Fruit fly (Drosophila melanogaster): ENCODE measurements around the gene CG14974.
A peak's percentile ranks its signal among the peaks of the same experiment; 100 is the strongest.

Gene CG14974

DNA sequence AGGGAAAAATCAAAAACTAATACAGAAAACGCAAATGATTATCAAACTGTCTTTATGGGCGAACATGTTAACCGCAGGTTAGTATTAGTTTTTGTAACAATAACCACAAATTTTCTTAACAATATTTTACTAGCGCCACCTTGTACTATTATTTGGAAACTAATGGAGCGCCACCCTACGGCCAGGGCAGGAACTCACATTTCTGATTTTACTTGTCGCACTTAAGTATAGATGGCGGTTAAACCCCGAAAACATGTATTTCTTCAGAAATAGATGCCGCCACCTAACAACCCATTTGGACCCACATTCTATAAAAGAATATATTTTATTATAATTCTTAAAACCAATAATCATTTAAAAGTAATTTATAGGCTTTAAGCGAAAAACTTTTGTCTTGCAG, 4.5 kb downstream of the CG14974 start (continued):
- TF ChIP-seq Hey (tag; optimal IDR thresholded peaks at IDR 0.05) (no peak), peb (GFP tag; IDR thresholded peaks at IDR 0.05) (peak; percentile 59; the same call in 1 of the 2 replicates), Atf3 (GFP tag; optimal IDR thresholded peaks at IDR 0.05) (peak; percentile 65), Mrtf (GFP tag; IDR thresholded peaks at IDR 0.05) (peak; percentile 84), Doc2 (GFP tag; IDR thresholded peaks at IDR 0.05) (no peak), sim (GFP tag; IDR thresholded peaks at IDR 0.05) (no peak), CG6683 (GFP tag; optimal IDR thresholded peaks at IDR 0.05) (no peak), CG11456 (GFP tag; IDR thresholded peaks at IDR 0.05) (peak; percentile 98), cg (GFP tag; optimal IDR thresholded peaks at IDR 0.05) (no peak), CG8478 (optimal IDR thresholded peaks at IDR 0.05) (no peak), CG18262 (tag; optimal IDR thresholded peaks at IDR 0.05) (peak; percentile 73), Hsf (GFP tag; optimal IDR thresholded peaks at IDR 0.05) (peak; percentile 90), ab (GFP tag; optimal IDR thresholded peaks at IDR 0.05) (peak; percentile 49), ranshi (GFP tag; IDR thresholded peaks at IDR 0.05) (peak; percentile 51; the same call in 1 of the 2 replicates), Mad (GFP tag; optimal IDR thresholded peaks at IDR 0.05) (peak; percentile 83), Sry-β (GFP tag; optimal IDR thresholded peaks at IDR 0.05) (no peak), so (GFP tag; IDR thresholded peaks at IDR 0.05) (no peak), lbe (GFP tag; optimal IDR thresholded peaks at IDR 0.05) (peak; percentile 8), insv (GFP tag; optimal IDR thresholded peaks at IDR 0.05) (peak in 1 of 2 experiments; percentile 84), CG10147 (GFP tag; optimal IDR thresholded peaks at IDR 0.05) (peak; percentile 12), CG2875 (GFP tag; optimal IDR thresholded peaks at IDR 0.05) (peak; percentile 60), org-1 (GFP tag; optimal IDR thresholded peaks at IDR 0.05) (peak; percentile 38), CG14710 (tag; optimal IDR thresholded peaks at IDR 0.05) (no peak), CG7839 (tag; optimal IDR thresholded peaks at IDR 0.05) (peak; percentile 80), CG43689 (GFP tag; IDR thresholded peaks at IDR 0.05) (peak; percentile 28; the same call in 1 of the 2 replicates), CG5180 (GFP tag; optimal IDR thresholded peaks at IDR 0.05) (no peak), Lhr (GFP tag; optimal IDR thresholded peaks at IDR 0.05) (peak; percentile 91), CG10462 (GFP tag; optimal IDR thresholded peaks at IDR 0.05) (peak; percentile 48), pnt (GFP tag; optimal IDR thresholded peaks at IDR 0.05) (peak; percentile 88), h (optimal IDR thresholded peaks at IDR 0.05) (no peak), knrl (GFP tag; IDR thresholded peaks at IDR 0.05; ENCODE audit: partially characterized antibody) (peak; percentile 51; the same call in 1 of the 3 replicates), hth (optimal IDR thresholded peaks at IDR 0.05) (no peak), B-H2 (GFP tag; optimal IDR thresholded peaks at IDR 0.05) (peak; percentile 75), salm (tag; optimal IDR thresholded peaks at IDR 0.05) (no peak), grau (tag; optimal IDR thresholded peaks at IDR 0.05) (peak; percentile 83), Hmx (GFP tag; optimal IDR thresholded peaks at IDR 0.05) (peak; percentile 15), CG16863 (GFP tag; optimal IDR thresholded peaks at IDR 0.05) (peak; percentile 81), ash1 (GFP tag; optimal IDR thresholded peaks at IDR 0.05) (peak; percentile 57), hb (GFP tag; IDR thresholded peaks at IDR 0.05; ENCODE audit: partially characterized antibody) (no peak), Nf-YA (GFP tag; IDR thresholded peaks at IDR 0.05) (0 out of 2 replicates have a peak, but pooled peaks have one; percentile 35), fd96Cb (tag; optimal IDR thresholded peaks at IDR 0.05) (peak; percentile 63), jing (GFP tag; optimal IDR thresholded peaks at IDR 0.05) (peak; percentile 37), wdn (GFP tag; IDR thresholded peaks at IDR 0.05) (peak; percentile 64; the same call in 1 of the 2 replicates), Bdp1 (GFP tag; optimal IDR thresholded peaks at IDR 0.05) (peak; percentile 38), CG4617 (GFP tag; optimal IDR thresholded peaks at IDR 0.05; ENCODE audit: borderline replicate concordance) (peak; percentile 62), her (GFP tag; optimal IDR thresholded peaks at IDR 0.05) (peak; percentile 49), NFAT (GFP tag; IDR thresholded peaks at IDR 0.05) (peak; percentile 95), gt (GFP tag; IDR thresholded peaks at IDR 0.05) (no peak; the same call in 1 of the 2 replicates), CG6813 (GFP tag; optimal IDR thresholded peaks at IDR 0.05) (peak; percentile 52), chm (GFP tag; IDR thresholded peaks at IDR 0.05) (0 out of 2 replicates have a peak, but pooled peaks have one; percentile 53), gsb-n (tag; optimal IDR thresholded peaks at IDR 0.05) (peak; percentile 65), kah (GFP tag; optimal IDR thresholded peaks at IDR 0.05) (no peak)

Measured in whole organism, embryonic.